Worm (Caenorhabditis elegans): Measurements from ENCODE around the gene srw-56.

- TF ChIP-seq odd-2 (tag; optimal IDR thresholded peaks at IDR 0.05) (no peak), tbx-2 (tag; optimal IDR thresholded peaks at IDR 0.05) (no peak), elt-4 (tag; optimal IDR thresholded peaks at IDR 0.05) (no peak), ets-4 (tag; optimal IDR thresholded peaks at IDR 0.05) (no peak), F13H6.1 (tag; optimal IDR thresholded peaks at IDR 0.05) (no peak), ttx-3 (tag; optimal IDR thresholded peaks at IDR 0.05) (no peak), C08G9.2 (tag; optimal IDR thresholded peaks at IDR 0.05) (no peak), ceh-19 (GFP tag; optimal IDR thresholded peaks at IDR 0.05) (no peak), zip-5 (tag; optimal IDR thresholded peaks at IDR 0.05) (no peak), nhr-11 (tag; optimal IDR thresholded peaks at IDR 0.05) (no peak), dmd-4 (tag; optimal IDR thresholded peaks at IDR 0.05; ENCODE audit: borderline replicate concordance) (no peak)
Measured at ce11 chrV:15915919-15916318, 36.7 kb downstream of the srw-56 start, which contains the start of gene gst-38.

Measured in whole organism, late embryonic.